Fruit fly (Drosophila melanogaster) whole organism, embryonic: ENCODE measurements around the gene Rabex-5.

Experiments
- CG10654 ChIP-seq: fragments of 200-800 bp; sonication (Bioruptor generic); optimal IDR thresholded peaks from 2 replicates; lab custom pipeline; 2016; ENCODE audit warnings: missing biosample characterization, missing genetic modification characterization
- CG11085 ChIP-seq: fragments of 200-800 bp; sonication (Bioruptor generic); IDR thresholded peaks from 2 replicates; pipeline ENCODE4 v1.3.6; 2022; ENCODE audit warnings: missing biosample characterization, missing genetic modification characterization
- CG1233 ChIP-seq: fragments of 200-800 bp; sonication (Bioruptor generic); optimal IDR thresholded peaks from 4 replicates; lab custom pipeline; 2018; ENCODE audit warnings: missing biosample characterization, mild to moderate bottlenecking, missing genetic modification characterization
- CG16779 ChIP-seq: fragments of 200-800 bp; sonication (Bioruptor generic); IDR thresholded peaks from 2 replicates; pipeline ENCODE4 v1.3.6; 2022; ENCODE audit warnings: missing biosample characterization, missing genetic modification characterization
- CG17328 ChIP-seq: fragments of 200-800 bp; sonication (Bioruptor generic); IDR thresholded peaks from 2 replicates; pipeline ENCODE4 v1.3.6; 2022; ENCODE audit warnings: missing biosample characterization, missing genetic modification characterization
- CG18476 ChIP-seq: fragments of 200-800 bp; sonication (Bioruptor generic); optimal IDR thresholded peaks from 2 replicates; lab custom pipeline; 2016; ENCODE audit warnings: missing biosample characterization, mild to moderate bottlenecking, missing genetic modification characterization
- CG18764 ChIP-seq: fragments of 200-800 bp; sonication (Bioruptor generic); optimal IDR thresholded peaks from 3 replicates; lab custom pipeline; 2016; ENCODE audit warnings: missing biosample characterization, missing genetic modification characterization
- CG2889 ChIP-seq: fragments of 200-800 bp; sonication (Bioruptor generic); IDR thresholded peaks from 3 replicates; pipeline ENCODE4 v1.3.6; 2022; ENCODE audit warnings: missing biosample characterization, missing genetic modification characterization
- CG31388 ChIP-seq: fragments of 200-800 bp; sonication (Bioruptor generic); optimal IDR thresholded peaks from 2 replicates; lab custom pipeline; 2016; ENCODE audit warnings: missing biosample characterization, missing genetic modification characterization
- CG31441 ChIP-seq: fragments of 200-800 bp; sonication (Bioruptor generic); IDR thresholded peaks from 2 replicates; pipeline ENCODE4 v1.3.6; 2022; ENCODE audit warnings: missing biosample characterization, missing genetic modification characterization
- CG3838 ChIP-seq: fragments of 200-800 bp; sonication (Bioruptor generic); optimal IDR thresholded peaks from 3 replicates; lab custom pipeline; 2016; ENCODE audit warnings: missing biosample characterization, missing genetic modification characterization
- CG43689 ChIP-seq: fragments of 200-800 bp; sonication (Bioruptor generic); IDR thresholded peaks from 2 replicates; pipeline ENCODE4 v1.3.6; 2022; ENCODE audit warnings: missing biosample characterization, missing genetic modification characterization
- CG7372 ChIP-seq: fragments of 200-800 bp; sonication (Bioruptor generic); IDR thresholded peaks from 2 replicates; pipeline ENCODE4 v1.3.6; 2022; ENCODE audit warnings: missing biosample characterization, missing genetic modification characterization
- CG7963 ChIP-seq: fragments of 200-800 bp; sonication (Bioruptor generic); IDR thresholded peaks from 3 replicates; pipeline ENCODE4 v1.3.6; 2022; ENCODE audit warnings: missing biosample characterization, missing genetic modification characterization; ENCODE audit not compliant: partially characterized antibody
- CG7987 ChIP-seq: fragments of 200-800 bp; sonication (Bioruptor generic); optimal IDR thresholded peaks from 2 replicates; lab custom pipeline; 2018; ENCODE audit warnings: missing biosample characterization, mild to moderate bottlenecking, missing genetic modification characterization, moderate library complexity
- CG8944 ChIP-seq: fragments of 200-800 bp; sonication (Bioruptor generic); optimal IDR thresholded peaks from 3 replicates; lab custom pipeline; 2016; ENCODE audit warnings: missing biosample characterization, missing genetic modification characterization
- CG9215 ChIP-seq: fragments of 200-800 bp; sonication (Bioruptor generic); IDR thresholded peaks from 2 replicates; pipeline ENCODE4 v1.3.6; 2022; ENCODE audit warnings: missing biosample characterization, missing genetic modification characterization
- CG9437 ChIP-seq: fragments of 200-800 bp; sonication (Bioruptor generic); optimal IDR thresholded peaks from 2 replicates; lab custom pipeline; 2018; ENCODE audit warnings: missing biosample characterization, mild to moderate bottlenecking, missing genetic modification characterization
- CG9876 ChIP-seq: fragments of 200-800 bp; sonication (Bioruptor generic); optimal IDR thresholded peaks from 2 replicates; lab custom pipeline; 2016; ENCODE audit warnings: missing biosample characterization, missing genetic modification characterization
- CkIIα-i1 ChIP-seq: fragments of 200-800 bp; sonication (Bioruptor generic); IDR thresholded peaks from 2 replicates; pipeline ENCODE4 v1.3.6; 2022; ENCODE audit warnings: missing biosample characterization, missing genetic modification characterization
- Dad ChIP-seq: fragments of 200-800 bp; sonication (Bioruptor generic); optimal IDR thresholded peaks from 3 replicates; lab custom pipeline; 2016; ENCODE audit warnings: missing biosample characterization, missing genetic modification characterization
- Dip3 ChIP-seq: fragments of 200-800 bp; sonication (Bioruptor generic); optimal IDR thresholded peaks from 3 replicates; lab custom pipeline; 2016; ENCODE audit warnings: missing biosample characterization, missing genetic modification characterization
- Drgx ChIP-seq: fragments of 200-800 bp; sonication (Bioruptor generic); IDR thresholded peaks from 2 replicates; pipeline ENCODE4 v1.3.6; 2022; ENCODE audit warnings: missing biosample characterization, missing genetic modification characterization
- E2f1 ChIP-seq: fragments of 200-800 bp; sonication (Bioruptor generic); IDR thresholded peaks from 2 replicates; pipeline ENCODE4 v1.3.6; 2022; ENCODE audit warnings: missing biosample characterization, missing genetic modification characterization
- ERR ChIP-seq: fragments of 200-800 bp; sonication (Bioruptor generic); optimal IDR thresholded peaks from 2 replicates; lab custom pipeline; 2016; ENCODE audit warnings: missing biosample characterization, missing genetic modification characterization
- Fer1 ChIP-seq: fragments of 200-800 bp; sonication (Bioruptor generic); optimal IDR thresholded peaks from 2 replicates; lab custom pipeline; 2017; ENCODE audit warnings: missing biosample characterization, mild to moderate bottlenecking, missing genetic modification characterization
- Mad ChIP-seq: fragments of 200-800 bp; sonication (Bioruptor generic); optimal IDR thresholded peaks from 2 replicates; lab custom pipeline; 2016; ENCODE audit warnings: missing biosample characterization, missing genetic modification characterization
- NC2β ChIP-seq: fragments of 200-800 bp; sonication (Bioruptor generic); optimal IDR thresholded peaks from 2 replicates; lab custom pipeline; 2016; ENCODE audit warnings: missing biosample characterization, missing genetic modification characterization
- Nf-YA ChIP-seq: fragments of 200-800 bp; sonication (Bioruptor generic); IDR thresholded peaks from 2 replicates; pipeline ENCODE4 v1.3.6; 2022; ENCODE audit warnings: missing biosample characterization, missing genetic modification characterization
- Side ChIP-seq: fragments of 200-800 bp; sonication (Bioruptor generic); optimal IDR thresholded peaks from 2 replicates; lab custom pipeline; 2016; ENCODE audit warnings: missing biosample characterization, missing genetic modification characterization
- Spps ChIP-seq: fragments of 200-800 bp; sonication (Bioruptor generic); optimal IDR thresholded peaks from 2 replicates; lab custom pipeline; 2018; ENCODE audit warnings: missing biosample characterization, mild to moderate bottlenecking, missing genetic modification characterization
- ato ChIP-seq: fragments of 200-800 bp; sonication (Bioruptor generic); IDR thresholded peaks from 2 replicates; pipeline ENCODE4 v1.3.6; 2022; ENCODE audit warnings: missing biosample characterization, missing genetic modification characterization; ENCODE audit not compliant: partially characterized antibody
- az2 ChIP-seq: fragments of 200-800 bp; sonication (Bioruptor generic); optimal IDR thresholded peaks from 3 replicates; lab custom pipeline; 2016; ENCODE audit warnings: missing biosample characterization, missing genetic modification characterization
- bab2 ChIP-seq: fragments of 200-800 bp; sonication (Bioruptor generic); optimal IDR thresholded peaks from 2 replicates; lab custom pipeline; 2016; ENCODE audit warnings: missing biosample characterization, missing genetic modification characterization
- bbx ChIP-seq: fragments of 200-800 bp; sonication (Bioruptor generic); IDR thresholded peaks from 2 replicates; pipeline ENCODE4 v1.3.6; 2022; ENCODE audit warnings: missing biosample characterization, missing genetic modification characterization; ENCODE audit not compliant: partially characterized antibody
- bigmax ChIP-seq: fragments of 200-800 bp; sonication (Bioruptor generic); optimal IDR thresholded peaks from 2 replicates; lab custom pipeline; 2018; ENCODE audit warnings: missing biosample characterization, mild to moderate bottlenecking, missing genetic modification characterization
- crc ChIP-seq: fragments of 200-800 bp; sonication (Bioruptor generic); optimal IDR thresholded peaks from 2 replicates; lab custom pipeline; 2016; ENCODE audit warnings: missing biosample characterization, missing genetic modification characterization
- cwo ChIP-seq: fragments of 200-800 bp; sonication (Bioruptor generic); optimal IDR thresholded peaks from 3 replicates; lab custom pipeline; 2017; ENCODE audit warnings: missing biosample characterization, missing genetic modification characterization, mild to moderate bottlenecking, moderate library complexity, missing genetic modification reagents
- danr ChIP-seq: fragments of 200-800 bp; sonication (Bioruptor generic); IDR thresholded peaks from 2 replicates; pipeline ENCODE4 v1.3.6; 2022; ENCODE audit warnings: missing biosample characterization, missing genetic modification characterization
- dm ChIP-seq: fragments of 200-800 bp; sonication (Bioruptor generic); optimal IDR thresholded peaks from 3 replicates; lab custom pipeline; 2016; ENCODE audit warnings: missing biosample characterization, missing genetic modification characterization
- mam ChIP-seq: fragments of 200-800 bp; sonication (Bioruptor generic); optimal IDR thresholded peaks from 3 replicates; lab custom pipeline; 2016; ENCODE audit warnings: missing biosample characterization, missing genetic modification characterization
- nerfin-1 ChIP-seq: fragments of 200-800 bp; sonication (Bioruptor generic); optimal IDR thresholded peaks from 3 replicates; lab custom pipeline; 2019; ENCODE audit warnings: missing biosample characterization, mild to moderate bottlenecking, missing genetic modification characterization, moderate library complexity
- onecut ChIP-seq: fragments of 200-800 bp; sonication (Bioruptor generic); IDR thresholded peaks from 2 replicates; pipeline ENCODE4 v1.3.6; 2022; ENCODE audit warnings: missing biosample characterization, missing genetic modification characterization
- p53 ChIP-seq: fragments of 200-800 bp; sonication (Bioruptor generic); optimal IDR thresholded peaks from 2 replicates; lab custom pipeline; 2016; ENCODE audit warnings: missing biosample characterization, missing genetic modification characterization
- sens-2 ChIP-seq: fragments of 200-800 bp; sonication (Bioruptor generic); IDR thresholded peaks from 2 replicates; pipeline ENCODE4 v1.3.6; 2022; ENCODE audit warnings: missing biosample characterization, missing genetic modification characterization
- sisA ChIP-seq: fragments of 200-800 bp; sonication (Bioruptor generic); IDR thresholded peaks from 2 replicates; pipeline ENCODE4 v1.3.6; 2022; ENCODE audit warnings: missing biosample characterization, missing genetic modification characterization
- twi ChIP-seq: fragments of 200-800 bp; optimal IDR thresholded peaks from 2 replicates; lab custom pipeline; 2019; ENCODE audit warnings: missing biosample characterization, mild to moderate bottlenecking, missing genetic modification characterization, moderate library complexity
- unc-4 ChIP-seq: fragments of 200-800 bp; sonication (Bioruptor generic); IDR thresholded peaks from 2 replicates; pipeline ENCODE4 v1.3.6; 2022; ENCODE audit warnings: missing biosample characterization, missing genetic modification characterization; ENCODE audit not compliant: partially characterized antibody
- zen2 ChIP-seq: fragments of 200-800 bp; sonication (Bioruptor generic); IDR thresholded peaks from 3 replicates; pipeline ENCODE4 v1.3.6; 2022; ENCODE audit warnings: missing biosample characterization, missing genetic modification characterization; ENCODE audit not compliant: partially characterized antibody
- zfh2 ChIP-seq: fragments of 200-800 bp; sonication (Bioruptor generic); optimal IDR thresholded peaks from 2 replicates; lab custom pipeline; 2016; ENCODE audit warnings: missing biosample characterization, missing genetic modification characterization

The Rabex-5 gene

dm6 chr3L:1313039-1313766 lies 17.5 kb downstream of the Rabex-5 start, which contains the start of the genes sturkopf and Herc4 (continued):
- peak; percentile 54 for TF ChIP-seq NC2β (GFP tag; lab: Kevin White, UChicago)
- no peak for TF ChIP-seq Nf-YA (GFP tag; lab: Robert Waterston, UW)
- peak; percentile 85 for TF ChIP-seq CG9437 (GFP tag; lab: Kevin White, UChicago)
- TF ChIP-seq zfh2 (GFP tag; lab: Kevin White, UChicago), result peak; percentile 91
- peak; percentile 53 for TF ChIP-seq CG10654 (GFP tag; lab: Kevin White, UChicago)
- peak; percentile 43 for TF ChIP-seq CG18476 (GFP tag; lab: Kevin White, UChicago)
- TF ChIP-seq mam (GFP tag; lab: Kevin White, UChicago), result peak; percentile 96
- peak; percentile 40 for TF ChIP-seq Dad (GFP tag; lab: Kevin White, UChicago)
- TF ChIP-seq E2f1 (GFP tag; lab: Robert Waterston, UW), result peak; percentile 44; the same call in 1 of the 2 replicates
- TF ChIP-seq CG3838 (GFP tag; lab: Kevin White, UChicago), result peak; percentile 50
- 0 out of 2 replicates have a peak, but pooled peaks have one; percentile 5 for TF ChIP-seq sens-2 (GFP tag; lab: Robert Waterston, UW)
- TF ChIP-seq twi (tag; lab: Kevin White, UChicago), result peak; percentile 43
- peak; percentile 59 for TF ChIP-seq nerfin-1
- peak; percentile 69 for TF ChIP-seq bab2 (GFP tag; lab: Kevin White, UChicago)
- TF ChIP-seq CG7987 (GFP tag; lab: Kevin White, UChicago), result peak; percentile 22
- peak; percentile 76 for TF ChIP-seq az2 (GFP tag; lab: Kevin White, UChicago)
- no peak for TF ChIP-seq CG31388
- 0 out of 2 replicates have a peak, but pooled peaks have one; percentile 27 for TF ChIP-seq Drgx (GFP tag; lab: Robert Waterston, UW)
- peak; percentile 74 for TF ChIP-seq ERR (GFP tag; lab: Kevin White, UChicago)
- no peak for TF ChIP-seq CG16779 (GFP tag; lab: Robert Waterston, UW)
- TF ChIP-seq p53 (GFP tag; lab: Kevin White, UChicago), result peak; percentile 71
- TF ChIP-seq CG43689 (GFP tag; lab: Robert Waterston, UW), result no peak
- TF ChIP-seq CG1233 (GFP tag; lab: Kevin White, UChicago), result peak; percentile 59
- TF ChIP-seq unc-4 (GFP tag; lab: Robert Waterston, UW), result no peak
- peak; percentile 89 for TF ChIP-seq Side (GFP tag; lab: Kevin White, UChicago)
- peak; percentile 57 for TF ChIP-seq cwo
- TF ChIP-seq crc (GFP tag; lab: Kevin White, UChicago), result peak; percentile 78
- TF ChIP-seq sisA (GFP tag; lab: Robert Waterston, UW), result peak; percentile 76
- peak; percentile 51; the same call in 1 of the 2 replicates for TF ChIP-seq CG17328 (GFP tag; lab: Robert Waterston, UW)
- TF ChIP-seq dm (GFP tag; lab: Kevin White, UChicago), result peak; percentile 75
- TF ChIP-seq danr (GFP tag; lab: Robert Waterston, UW), result peak; percentile 43; the same call in 1 of the 2 replicates
- TF ChIP-seq CG31441 (GFP tag; lab: Robert Waterston, UW), result no peak; the same call in 1 of the 2 replicates
- peak; percentile 60 for TF ChIP-seq CG7372 (GFP tag; lab: Robert Waterston, UW)
- peak; percentile 65 for TF ChIP-seq Mad (GFP tag; lab: Kevin White, UChicago)
- peak; percentile 46 for TF ChIP-seq CG9876 (GFP tag; lab: Kevin White, UChicago)
- peak; percentile 63 for TF ChIP-seq CG11085 (GFP tag; lab: Robert Waterston, UW)
- TF ChIP-seq CG9215, result peak; percentile 61; the same call in 1 of the 2 replicates
- TF ChIP-seq CG18764 (GFP tag; lab: Kevin White, UChicago), result no peak
- TF ChIP-seq CkIIα-i1 (GFP tag; lab: Robert Waterston, UW), result no peak
- no peak for TF ChIP-seq CG7963 (GFP tag; lab: Robert Waterston, UW)
- TF ChIP-seq Spps (tag; lab: Kevin White, UChicago), result no peak
- TF ChIP-seq bigmax, result no peak
- peak; percentile 87 for TF ChIP-seq onecut
- peak; percentile 73 for TF ChIP-seq CG8944 (GFP tag; lab: Kevin White, UChicago)
- peak; percentile 56 for TF ChIP-seq Fer1 (GFP tag; lab: Kevin White, UChicago)
- TF ChIP-seq zen2, result no peak
- peak; percentile 74 for TF ChIP-seq Dip3 (GFP tag; lab: Kevin White, UChicago)
- TF ChIP-seq ato, result no peak
- TF ChIP-seq CG2889 (GFP tag; lab: Robert Waterston, UW), result peak; percentile 47; the same call in 1 of the 3 replicates
- TF ChIP-seq bbx (GFP tag; lab: Robert Waterston, UW), result 0 out of 2 replicates have a peak, but pooled peaks have one; percentile 7
